Fruit fly (Drosophila melanogaster) whole organism, embryonic: ENCODE measurements around the gene xmas.

ENCODE experiments used
- Bgb ChIP-seq: fragments of 200-800 bp; sonication (Bioruptor generic); IDR thresholded peaks from 2 replicates; pipeline ENCODE4 v1.3.6; 2022; ENCODE audit warnings: missing biosample characterization, missing genetic modification characterization; ENCODE audit not compliant: partially characterized antibody
- CG1024 ChIP-seq: fragments of 200-800 bp; sonication (Bioruptor generic); IDR thresholded peaks from 2 replicates; pipeline ENCODE4 v1.3.6; 2022; ENCODE audit warnings: missing biosample characterization, missing genetic modification characterization
- CG10274 ChIP-seq: fragments of 200-800 bp; sonication (Bioruptor generic); optimal IDR thresholded peaks from 3 replicates; lab custom pipeline; 2017; ENCODE audit warnings: missing biosample characterization, mild to moderate bottlenecking, missing genetic modification characterization
- CG10431 ChIP-seq: fragments of 200-800 bp; sonication (Bioruptor generic); optimal IDR thresholded peaks from 3 replicates; lab custom pipeline; 2018; ENCODE audit warnings: missing biosample characterization, mild to moderate bottlenecking, missing genetic modification characterization
- CG10959 ChIP-seq: fragments of 200-800 bp; sonication (Bioruptor generic); IDR thresholded peaks from 2 replicates; pipeline ENCODE4 v1.3.6; 2022; ENCODE audit warnings: missing biosample characterization, missing genetic modification characterization
- CG11398 ChIP-seq: fragments of 200-800 bp; sonication (Bioruptor generic); optimal IDR thresholded peaks from 2 replicates; lab custom pipeline; 2016; ENCODE audit warnings: missing biosample characterization, missing genetic modification characterization
- CG12155 ChIP-seq: fragments of 200-800 bp; sonication (Bioruptor generic); optimal IDR thresholded peaks from 3 replicates; lab custom pipeline; 2016; ENCODE audit warnings: missing biosample characterization, missing genetic modification characterization
- CG13775 ChIP-seq: fragments of 200-800 bp; sonication (Bioruptor generic); optimal IDR thresholded peaks from 3 replicates; lab custom pipeline; 2017; ENCODE audit warnings: missing biosample characterization, mild to moderate bottlenecking, missing genetic modification characterization
- CG14667 ChIP-seq: fragments of 200-800 bp; sonication (Bioruptor generic); IDR thresholded peaks from 2 replicates; pipeline ENCODE4 v1.3.6; 2022; ENCODE audit warnings: missing biosample characterization, missing genetic modification characterization
- CG15696 ChIP-seq: fragments of 200-800 bp; sonication (Bioruptor generic); optimal IDR thresholded peaks from 2 replicates; lab custom pipeline; 2019; ENCODE audit warnings: missing biosample characterization, mild to moderate bottlenecking, missing genetic modification characterization, moderate library complexity
- CG1603 ChIP-seq: fragments of 200-800 bp; sonication (Bioruptor generic); optimal IDR thresholded peaks from 2 replicates; lab custom pipeline; 2019; ENCODE audit warnings: missing biosample characterization, mild to moderate bottlenecking, missing genetic modification characterization, moderate library complexity
- CG17802 ChIP-seq: fragments of 200-800 bp; sonication (Bioruptor generic); optimal IDR thresholded peaks from 2 replicates; lab custom pipeline; 2018; ENCODE audit warnings: missing biosample characterization, mild to moderate bottlenecking, missing genetic modification characterization, moderate library complexity
- CG2129 ChIP-seq: fragments of 200-800 bp; sonication (Bioruptor generic); IDR thresholded peaks from 2 replicates; pipeline ENCODE4 v1.3.6; 2022; ENCODE audit warnings: missing biosample characterization, missing genetic modification characterization; ENCODE audit not compliant: partially characterized antibody
- CG31388 ChIP-seq: fragments of 200-800 bp; sonication (Bioruptor generic); optimal IDR thresholded peaks from 2 replicates; lab custom pipeline; 2016; ENCODE audit warnings: missing biosample characterization, missing genetic modification characterization
- CG3407 ChIP-seq: fragments of 200-800 bp; sonication (Bioruptor generic); optimal IDR thresholded peaks from 2 replicates; lab custom pipeline; 2018; ENCODE audit warnings: missing biosample characterization, mild to moderate bottlenecking, missing genetic modification characterization
- CG34422 ChIP-seq: fragments of 200-800 bp; sonication (Bioruptor generic); IDR thresholded peaks from 3 replicates; pipeline ENCODE4 v1.3.6; 2022; ENCODE audit warnings: missing biosample characterization, missing genetic modification characterization
- CG5245 ChIP-seq: fragments of 200-800 bp; sonication (Bioruptor generic); optimal IDR thresholded peaks from 3 replicates; lab custom pipeline; 2016; ENCODE audit warnings: missing biosample characterization, missing genetic modification characterization
- CG7271 ChIP-seq: fragments of 200-800 bp; sonication (Bioruptor generic); optimal IDR thresholded peaks from 2 replicates; lab custom pipeline; 2018; ENCODE audit warnings: missing biosample characterization, mild to moderate bottlenecking, missing genetic modification characterization, moderate library complexity
- CG7987 ChIP-seq: fragments of 200-800 bp; sonication (Bioruptor generic); optimal IDR thresholded peaks from 2 replicates; lab custom pipeline; 2018; ENCODE audit warnings: missing biosample characterization, mild to moderate bottlenecking, missing genetic modification characterization, moderate library complexity
- CG8089 ChIP-seq: fragments of 200-800 bp; sonication (Bioruptor generic); optimal IDR thresholded peaks from 3 replicates; lab custom pipeline; 2016; ENCODE audit warnings: missing biosample characterization, missing genetic modification characterization
- CrebB ChIP-seq: fragments of 200-800 bp; sonication (Bioruptor generic); optimal IDR thresholded peaks from 3 replicates; lab custom pipeline; 2018; ENCODE audit warnings: missing biosample characterization, mild to moderate bottlenecking, missing genetic modification characterization
- Deaf1 ChIP-seq: fragments of 200-800 bp; optimal IDR thresholded peaks from 3 replicates; lab custom pipeline; 2019; ENCODE audit warnings: missing biosample characterization, mild to moderate bottlenecking, missing genetic modification characterization, moderate library complexity
- Fer3 ChIP-seq: fragments of 200-800 bp; sonication (Bioruptor generic); optimal IDR thresholded peaks from 2 replicates; lab custom pipeline; 2018; ENCODE audit warnings: missing biosample characterization, mild to moderate bottlenecking, missing genetic modification characterization, moderate library complexity
- GATAe ChIP-seq: fragments of 200-800 bp; sonication (Bioruptor generic); conservative IDR thresholded peaks from 2 replicates; pipeline ENCODE4 v1.3.6; 2022; ENCODE audit warnings: missing biosample characterization, missing genetic modification characterization
- Gug ChIP-seq: fragments of 200-800 bp; sonication (Bioruptor generic); IDR thresholded peaks from 4 replicates; pipeline ENCODE4 v1.3.6; 2022; ENCODE audit warnings: missing biosample characterization, missing genetic modification characterization
- Med ChIP-seq: fragments of 200-800 bp; sonication (Bioruptor generic); peaks from one replicate; lab custom pipeline; 2016; ENCODE audit warnings: missing biosample characterization, missing genetic modification characterization, mild to moderate bottlenecking, inconsistent platforms, moderate library complexity
- Ravus ChIP-seq: fragments of 200-800 bp; sonication (Bioruptor generic); IDR thresholded peaks from 2 replicates; pipeline ENCODE4 v1.3.6; 2022; ENCODE audit warnings: missing biosample characterization, missing genetic modification characterization
- TFAM ChIP-seq: fragments of 200-800 bp; sonication (Bioruptor generic); optimal IDR thresholded peaks from 2 replicates; lab custom pipeline; 2017; ENCODE audit warnings: missing biosample characterization, missing genetic modification characterization, inconsistent platforms
- Taf1 ChIP-seq: fragments of 200-800 bp; sonication (Bioruptor generic); IDR thresholded peaks from 2 replicates; pipeline ENCODE4 v1.3.6; 2022; ENCODE audit warnings: missing biosample characterization, missing genetic modification characterization
- caup ChIP-seq: fragments of 200-800 bp; sonication (Bioruptor generic); optimal IDR thresholded peaks from 3 replicates; lab custom pipeline; 2017; ENCODE audit warnings: missing biosample characterization, mild to moderate bottlenecking, missing genetic modification characterization, moderate library complexity; ENCODE audit not compliant: severe bottlenecking
- croc ChIP-seq: fragments of 200-800 bp; sonication (Bioruptor generic); conservative IDR thresholded peaks from 3 replicates; pipeline ENCODE4 v1.3.6; 2022; ENCODE audit warnings: missing biosample characterization, missing genetic modification characterization
- dmrt11E ChIP-seq: fragments of 200-800 bp; sonication (Bioruptor generic); optimal IDR thresholded peaks from 3 replicates; lab custom pipeline; 2018; ENCODE audit warnings: missing biosample characterization, mild to moderate bottlenecking, missing genetic modification characterization, moderate library complexity
- ems ChIP-seq: fragments of 200-800 bp; sonication (Bioruptor generic); optimal IDR thresholded peaks from 3 replicates; lab custom pipeline; 2016; ENCODE audit warnings: missing biosample characterization, missing genetic modification characterization
- grn ChIP-seq: fragments of 200-800 bp; sonication (Bioruptor generic); optimal IDR thresholded peaks from 3 replicates; lab custom pipeline; 2017; ENCODE audit warnings: missing biosample characterization, missing genetic modification characterization
- hbn ChIP-seq: fragments of 200-800 bp; sonication (Bioruptor generic); IDR thresholded peaks from 2 replicates; pipeline ENCODE4 v1.3.6; 2022; ENCODE audit warnings: missing biosample characterization, missing genetic modification characterization; ENCODE audit not compliant: partially characterized antibody
- klu ChIP-seq: fragments of 200-800 bp; sonication (Bioruptor generic); IDR thresholded peaks from 2 replicates; pipeline ENCODE4 v1.3.6; 2022; ENCODE audit warnings: missing biosample characterization, missing genetic modification characterization
- maf-S ChIP-seq: fragments of 200-800 bp; sonication (Bioruptor generic); optimal IDR thresholded peaks from 2 replicates; lab custom pipeline; 2016; ENCODE audit warnings: missing biosample characterization, missing genetic modification characterization
- mld ChIP-seq: fragments of 200-800 bp; sonication (Bioruptor generic); IDR thresholded peaks from 3 replicates; pipeline ENCODE4 v1.3.6; 2022; ENCODE audit warnings: missing biosample characterization, missing genetic modification characterization; ENCODE audit not compliant: partially characterized antibody
- nau ChIP-seq: fragments of 200-800 bp; sonication (Bioruptor generic); optimal IDR thresholded peaks from 3 replicates; lab custom pipeline; 2017; ENCODE audit warnings: missing biosample characterization, mild to moderate bottlenecking, missing genetic modification characterization, missing genetic modification reagents
- pnt ChIP-seq: fragments of 200-800 bp; sonication (Bioruptor generic); optimal IDR thresholded peaks from 3 replicates; lab custom pipeline; 2016; ENCODE audit warnings: missing biosample characterization, missing genetic modification characterization
- pros ChIP-seq: fragments of 200-800 bp; sonication (Bioruptor generic); optimal IDR thresholded peaks from 3 replicates; lab custom pipeline; 2019; ENCODE audit warnings: missing biosample characterization, mild to moderate bottlenecking, missing genetic modification characterization, moderate library complexity
- run ChIP-seq: fragments of 200-800 bp; sonication (Bioruptor generic); optimal IDR thresholded peaks from 3 replicates; lab custom pipeline; 2018; ENCODE audit warnings: missing biosample characterization, mild to moderate bottlenecking, missing genetic modification characterization
- so ChIP-seq: fragments of 200-800 bp; sonication (Bioruptor generic); IDR thresholded peaks from 3 replicates; pipeline ENCODE4 v1.3.6; 2022; ENCODE audit warnings: missing biosample characterization, missing genetic modification characterization
- tgo ChIP-seq: fragments of 200-800 bp; sonication (Bioruptor generic); IDR thresholded peaks from 3 replicates; pipeline ENCODE4 v1.3.6; 2022; ENCODE audit warnings: missing biosample characterization, missing genetic modification characterization
- tin ChIP-seq: fragments of 200-800 bp; sonication (Bioruptor generic); optimal IDR thresholded peaks from 3 replicates; lab custom pipeline; 2016; ENCODE audit warnings: missing biosample characterization, missing genetic modification characterization
- vnd ChIP-seq: fragments of 200-800 bp; sonication (Bioruptor generic); IDR thresholded peaks from 3 replicates; pipeline ENCODE4 v1.3.6; 2022; ENCODE audit warnings: missing biosample characterization, missing genetic modification characterization; ENCODE audit not compliant: partially characterized antibody
- zf30C ChIP-seq: fragments of 200-800 bp; sonication (Bioruptor generic); optimal IDR thresholded peaks from 3 replicates; lab custom pipeline; 2018; ENCODE audit warnings: missing biosample characterization, mild to moderate bottlenecking, missing genetic modification characterization

Gene xmas

dm6 chrX:17132685-17133084 lies 26.4 kb downstream of the xmas start (continued):
- TF ChIP-seq mld (GFP tag; lab: Robert Waterston, UW) (no peak), CrebB (no peak), CG17802 (tag; lab: Kevin White, UChicago) (no peak), CG7987 (GFP tag; lab: Kevin White, UChicago) (no peak)

dm6 chrX:17129733-17130466 lies 29.2 kb downstream of the xmas start:
- TF ChIP-seq CG1024 (peak; percentile 62), Fer3 (tag; lab: Kevin White, UChicago) (peak; percentile 84), CG3407 (GFP tag; lab: Kevin White, UChicago) (peak; percentile 70), CG10274 (GFP tag; lab: Kevin White, UChicago) (peak; percentile 31), maf-S (no peak), caup (GFP tag; lab: Kevin White, UChicago) (peak; percentile 77), nau (GFP tag; lab: Kevin White, UChicago) (peak; percentile 56), CG14667 (peak; percentile 63; the same call in 1 of the 2 replicates), zf30C (GFP tag; lab: Kevin White, UChicago) (peak; percentile 79), pnt (GFP tag; lab: Kevin White, UChicago) (no peak), CG10959 (GFP tag; lab: Robert Waterston, UW) (peak; percentile 44), CG1603 (tag; lab: Kevin White, UChicago) (no peak), CG10431 (GFP tag; lab: Kevin White, UChicago) (peak; percentile 14), ems (GFP tag; lab: Kevin White, UChicago) (peak; percentile 31), CG12155 (GFP tag; lab: Kevin White, UChicago) (peak; percentile 58), grn (GFP tag; lab: Kevin White, UChicago) (peak; percentile 38), dmrt11E (tag; lab: Kevin White, UChicago) (peak; percentile 69), Taf1 (GFP tag; lab: Robert Waterston, UW) (no peak), croc (GFP tag; lab: Robert Waterston, UW) (peak; percentile 45), vnd (GFP tag; lab: Robert Waterston, UW) (no peak), TFAM (GFP tag; lab: Kevin White, UChicago) (no peak), CG15696 (tag; lab: Kevin White, UChicago) (peak; percentile 39), GATAe (GFP tag; lab: Robert Waterston, UW) (peak; percentile 90), CG8089 (GFP tag; lab: Kevin White, UChicago) (no peak), CG11398 (GFP tag; lab: Kevin White, UChicago) (no peak), Bgb (GFP tag; lab: Robert Waterston, UW) (no peak), Deaf1 (tag; lab: Kevin White, UChicago) (peak; percentile 71), CG31388 (GFP tag; lab: Kevin White, UChicago) (peak; percentile 37), Gug (GFP tag; lab: Robert Waterston, UW) (no peak; the same call in 3 of the 4 replicates), so (GFP tag; lab: Robert Waterston, UW) (peak; percentile 86), Ravus (peak; percentile 58), klu (GFP tag; lab: Robert Waterston, UW) (peak; percentile 68; the same call in 1 of the 2 replicates), CG7271 (peak; percentile 47), CG2129 (no peak), CG5245 (GFP tag; lab: Kevin White, UChicago) (peak; percentile 32), tgo (peak; percentile 77), hbn (no peak), CG13775 (peak; percentile 56), run (tag; lab: Kevin White, UChicago) (peak; percentile 53), tin (GFP tag; lab: Kevin White, UChicago) (peak; percentile 33), Med (GFP tag; lab: Kevin White, UChicago) (peak; percentile 90), pros (GFP tag; lab: Kevin White, UChicago) (no peak), CG34422 (GFP tag; lab: Robert Waterston, UW) (peak; percentile 81)
